Worm (Caenorhabditis elegans) whole organism, early embryonic: ENCODE results near the gene C01G12.3.

Source experiments
- B0310.2 ChIP-seq: sonication (generic microtip); optimal IDR thresholded peaks from 2 replicates; lab custom pipeline; 2016; ENCODE audit warnings: mild to moderate bottlenecking, missing genetic modification characterization, missing compliant biosample characterization
- F13C5.2 ChIP-seq: sonication (generic microtip); optimal IDR thresholded peaks from 2 replicates; lab custom pipeline; 2017; ENCODE audit warnings: mild to moderate bottlenecking, missing genetic modification characterization, inconsistent platforms, missing compliant biosample characterization
- aly-1 ChIP-seq: sonication (generic microtip); optimal IDR thresholded peaks from 2 replicates; lab custom pipeline; 2016; ENCODE audit warnings: missing genetic modification characterization, missing compliant biosample characterization
- ama-1 ChIP-seq: fragments of 150-350 bp; optimal IDR thresholded peaks from 2 replicates; lab custom pipeline; 2014
- ceh-13 ChIP-seq: fragments of 200-800 bp; sonication (Bioruptor generic); optimal IDR thresholded peaks from 2 replicates; lab custom pipeline; 2018; ENCODE audit warnings: mild to moderate bottlenecking, missing genetic modification characterization, missing compliant biosample characterization
- ceh-36 ChIP-seq: sonication (generic microtip); optimal IDR thresholded peaks from 2 replicates; lab custom pipeline; 2016; ENCODE audit warnings: missing genetic modification characterization, inconsistent platforms, missing compliant biosample characterization
- ets-7 ChIP-seq: sonication (generic microtip); optimal IDR thresholded peaks from 2 replicates; lab custom pipeline; 2016; ENCODE audit warnings: missing genotype, missing genetic modification characterization, missing compliant biosample characterization
- flt-1 ChIP-seq: fragments of 200-800 bp; sonication (Bioruptor generic); IDR thresholded peaks from 2 replicates; pipeline ENCODE4 v1.3.6; 2022; ENCODE audit warnings: missing genetic modification characterization, missing compliant biosample characterization
- hmbx-1 ChIP-seq: sonication (generic microtip); optimal IDR thresholded peaks from 2 replicates; lab custom pipeline; 2016; ENCODE audit warnings: mild to moderate bottlenecking, missing genetic modification characterization, missing compliant biosample characterization
- hmg-4 ChIP-seq: fragments of 200-800 bp; sonication (Bioruptor generic); optimal IDR thresholded peaks from 2 replicates; lab custom pipeline; 2018; ENCODE audit warnings: mild to moderate bottlenecking, missing genetic modification characterization, missing compliant biosample characterization
- hnd-1 ChIP-seq: sonication (generic microtip); optimal IDR thresholded peaks from 2 replicates; lab custom pipeline; 2016; ENCODE audit warnings: missing genetic modification characterization, missing compliant biosample characterization
- pes-1 ChIP-seq: fragments of 200-800 bp; sonication (Bioruptor generic); IDR thresholded peaks from 2 replicates; pipeline ENCODE4 v1.3.6; 2022; ENCODE audit warnings: missing genetic modification reagents, missing genetic modification characterization, missing compliant biosample characterization
- scrt-1 ChIP-seq: fragments of 200-800 bp; sonication (Bioruptor generic); IDR thresholded peaks from 2 replicates; pipeline ENCODE4 v1.3.6; 2022; ENCODE audit warnings: missing genetic modification characterization, missing compliant biosample characterization
- sea-1 ChIP-seq: fragments of 200-800 bp; sonication (Bioruptor generic); conservative IDR thresholded peaks from 2 replicates; pipeline ENCODE4 v1.3.6; 2022; ENCODE audit warnings: missing genetic modification characterization, missing compliant biosample characterization
- tbx-11 ChIP-seq: fragments of 200-800 bp; sonication (Bioruptor generic); IDR thresholded peaks from 2 replicates; pipeline ENCODE4 v1.3.6; 2022; ENCODE audit warnings: missing genetic modification characterization, missing compliant biosample characterization
- tbx-37 ChIP-seq: fragments of 200-800 bp; sonication (Bioruptor generic); conservative IDR thresholded peaks from 2 replicates; pipeline ENCODE4 v1.3.6; 2022; ENCODE audit warnings: missing genetic modification reagents, missing genetic modification characterization, missing compliant biosample characterization
- tra-4 ChIP-seq: sonication (generic microtip); optimal IDR thresholded peaks from 2 replicates; lab custom pipeline; 2017; ENCODE audit warnings: missing genetic modification characterization, missing compliant biosample characterization

The C01G12.3 gene

DNA sequence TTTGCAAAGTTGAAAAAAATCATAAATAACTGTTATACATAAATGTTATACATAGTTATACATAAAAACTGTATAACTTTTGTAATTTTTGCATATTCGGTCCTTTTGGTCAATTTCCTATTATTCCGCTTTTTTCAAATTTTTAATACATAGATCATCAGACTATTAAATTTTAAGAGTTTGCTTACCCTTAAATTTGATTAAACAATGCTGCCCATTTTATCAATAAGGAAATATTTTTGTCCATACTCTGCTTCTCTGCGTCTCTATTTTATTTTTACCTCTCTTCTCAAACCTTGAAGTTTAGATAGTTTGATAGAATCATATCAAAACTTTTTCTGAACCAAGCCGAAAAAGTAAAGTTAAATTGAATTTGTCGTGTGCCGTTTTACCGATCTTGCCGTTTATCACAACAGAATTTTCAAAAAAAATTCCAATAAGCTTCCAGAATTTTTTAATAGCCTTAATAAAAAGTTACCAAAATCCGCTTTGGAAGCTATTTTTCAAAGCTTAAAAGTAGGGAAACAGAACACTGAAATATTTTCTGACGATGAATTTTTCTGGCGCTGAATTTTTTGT is 17.3 kb upstream of the C01G12.3 start:
- TF ChIP-seq ceh-13 (GFP tag; lab: Kevin White, UChicago) (no peak), pes-1 (GFP tag; lab: Robert Waterston, UW) (no peak), scrt-1 (no peak), tbx-37 (no peak), tra-4 (tag; lab: Kevin White, UChicago) (no peak), hnd-1 (tag; lab: Kevin White, UChicago) (no peak), ama-1 (no peak), hmbx-1 (no peak), flt-1 (GFP tag; lab: Robert Waterston, UW) (no peak), ceh-36 (tag; lab: Kevin White, UChicago) (no peak), ets-7 (tag; lab: Kevin White, UChicago) (no peak), B0310.2 (tag; lab: Kevin White, UChicago) (no peak), F13C5.2 (no peak)

DNA sequence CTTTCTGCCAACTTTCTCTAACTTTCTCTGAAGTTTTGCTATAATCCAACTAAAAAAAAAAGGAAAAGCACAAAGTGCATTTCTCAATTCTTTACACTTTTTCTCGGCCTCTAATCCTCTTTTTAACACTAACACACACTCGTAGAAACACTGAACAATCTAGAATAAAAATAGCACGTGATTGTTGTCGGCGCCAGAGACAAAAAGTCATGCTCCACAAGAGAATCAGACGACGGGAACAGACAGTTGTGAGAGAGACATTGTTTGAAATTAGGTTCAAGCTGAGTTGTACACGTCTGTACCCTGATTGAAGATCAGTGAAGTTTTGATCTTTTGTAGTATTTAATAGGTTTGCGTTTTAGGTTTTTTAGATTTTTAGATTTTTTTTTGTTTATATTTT is 16.3 kb upstream of the C01G12.3 start:
- TF ChIP-seq hnd-1 (tag; lab: Kevin White, UChicago) (no peak), F13C5.2 (no peak), flt-1 (GFP tag; lab: Robert Waterston, UW) (no peak), aly-1 (tag; lab: Kevin White, UChicago) (no peak), tra-4 (tag; lab: Kevin White, UChicago) (no peak), B0310.2 (tag; lab: Kevin White, UChicago) (no peak), pes-1 (GFP tag; lab: Robert Waterston, UW) (no peak), tbx-37 (no peak), tbx-11 (no peak), scrt-1 (no peak), hmg-4 (no peak), hmbx-1 (no peak), ets-7 (tag; lab: Kevin White, UChicago) (no peak), ama-1 (no peak), sea-1 (GFP tag; lab: Robert Waterston, UW) (no peak), ceh-13 (GFP tag; lab: Kevin White, UChicago) (no peak), ceh-36 (tag; lab: Kevin White, UChicago) (no peak)

DNA sequence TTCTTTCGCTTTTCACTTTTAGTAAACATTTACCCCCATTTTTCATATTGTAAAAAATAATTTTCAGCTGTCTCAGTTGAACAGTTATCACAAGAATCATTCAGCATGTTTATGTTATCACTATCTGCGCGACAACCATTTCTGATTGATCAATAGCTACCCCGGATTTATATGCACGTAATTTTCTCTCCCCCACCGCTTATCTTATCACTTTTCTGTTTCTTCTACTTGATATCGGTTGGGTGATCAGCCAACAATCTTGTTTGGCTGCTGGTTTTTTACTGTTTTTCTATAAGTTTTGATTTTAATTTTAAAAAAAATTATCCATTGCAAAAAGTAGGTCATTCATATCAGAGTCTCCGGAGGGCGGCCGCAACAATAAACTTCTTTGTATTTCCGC is 15.7 kb upstream of the C01G12.3 start:
- no peak for TF ChIP-seq tbx-37
- TF ChIP-seq hnd-1 (tag; lab: Kevin White, UChicago), result no peak
- no peak for TF ChIP-seq F13C5.2
- TF ChIP-seq ceh-13 (GFP tag; lab: Kevin White, UChicago), result no peak
- no peak for TF ChIP-seq scrt-1
- no peak for TF ChIP-seq ets-7 (tag; lab: Kevin White, UChicago)
- TF ChIP-seq sea-1 (GFP tag; lab: Robert Waterston, UW), result no peak
- TF ChIP-seq ama-1, result no peak
- no peak for TF ChIP-seq hmg-4
- no peak for TF ChIP-seq flt-1 (GFP tag; lab: Robert Waterston, UW)
- TF ChIP-seq tbx-11, result no peak

DNA sequence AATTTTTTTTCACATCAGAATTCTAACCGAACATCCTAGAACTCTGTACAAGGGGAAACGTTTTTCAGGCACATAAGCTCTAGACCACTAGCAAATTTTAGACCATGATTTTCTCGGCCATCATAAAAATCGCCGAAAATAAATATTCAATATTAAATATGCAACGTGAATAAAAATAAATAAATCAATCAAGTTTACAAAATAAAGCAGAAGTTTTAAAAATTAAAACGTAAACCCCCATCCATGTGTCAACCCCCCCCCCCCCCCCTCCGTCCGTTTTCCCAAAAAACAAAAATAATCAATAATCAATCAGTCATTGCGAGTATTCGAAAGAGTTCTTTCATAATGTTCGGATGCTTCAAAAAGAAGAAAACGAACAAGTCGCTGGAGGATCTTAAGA is 11.2 kb upstream of the C01G12.3 start, which contains the start of gene catp-4:
catp-4 (plus strand) TSS at position 301 of the 400 bp plus-strand sequence.
- TF ChIP-seq ama-1, result no peak
- no peak for TF ChIP-seq ceh-13 (GFP tag; lab: Kevin White, UChicago)
- TF ChIP-seq aly-1 (tag; lab: Kevin White, UChicago), result no peak
- TF ChIP-seq F13C5.2, result no peak
- TF ChIP-seq hmbx-1, result no peak
- TF ChIP-seq tra-4 (tag; lab: Kevin White, UChicago), result no peak
- TF ChIP-seq sea-1 (GFP tag; lab: Robert Waterston, UW), result no peak
- TF ChIP-seq ets-7 (tag; lab: Kevin White, UChicago), result no peak
- no peak for TF ChIP-seq B0310.2 (tag; lab: Kevin White, UChicago)
- no peak for TF ChIP-seq flt-1 (GFP tag; lab: Robert Waterston, UW)
- no peak for TF ChIP-seq ceh-36 (tag; lab: Kevin White, UChicago)
- TF ChIP-seq pes-1 (GFP tag; lab: Robert Waterston, UW), result no peak
- no peak for TF ChIP-seq tbx-37
- no peak for TF ChIP-seq tbx-11
- TF ChIP-seq hmg-4, result no peak
- no peak for TF ChIP-seq scrt-1
- no peak for TF ChIP-seq hnd-1 (tag; lab: Kevin White, UChicago)

- TF ChIP-seq hnd-1 (tag; lab: Kevin White, UChicago), result no peak
- no peak for TF ChIP-seq ceh-13 (GFP tag; lab: Kevin White, UChicago)
- TF ChIP-seq ceh-36 (tag; lab: Kevin White, UChicago), result no peak
- no peak for TF ChIP-seq ama-1
- no peak for TF ChIP-seq flt-1 (GFP tag; lab: Robert Waterston, UW)
- TF ChIP-seq ets-7 (tag; lab: Kevin White, UChicago), result no peak
- TF ChIP-seq sea-1 (GFP tag; lab: Robert Waterston, UW), result no peak
- TF ChIP-seq tra-4 (tag; lab: Kevin White, UChicago), result no peak
- no peak for TF ChIP-seq scrt-1
- no peak for TF ChIP-seq tbx-11
- no peak for TF ChIP-seq F13C5.2
These were observed 10.5 kb upstream of the C01G12.3 start for ce11 chrII:14592629-14593028.

- TF ChIP-seq ceh-36 (tag; lab: Kevin White, UChicago) (no peak), sea-1 (GFP tag; lab: Robert Waterston, UW) (no peak), flt-1 (GFP tag; lab: Robert Waterston, UW) (no peak), F13C5.2 (no peak), scrt-1 (no peak), ets-7 (tag; lab: Kevin White, UChicago) (no peak), hmg-4 (no peak), tbx-37 (no peak), aly-1 (tag; lab: Kevin White, UChicago) (no peak)
These were observed 9.6 kb upstream of the C01G12.3 start, which contains the start of gene C01G12.7 for ce11 chrII:14591699-14592098. C01G12.7 (minus strand) TSS chrII:14591893.

DNA sequence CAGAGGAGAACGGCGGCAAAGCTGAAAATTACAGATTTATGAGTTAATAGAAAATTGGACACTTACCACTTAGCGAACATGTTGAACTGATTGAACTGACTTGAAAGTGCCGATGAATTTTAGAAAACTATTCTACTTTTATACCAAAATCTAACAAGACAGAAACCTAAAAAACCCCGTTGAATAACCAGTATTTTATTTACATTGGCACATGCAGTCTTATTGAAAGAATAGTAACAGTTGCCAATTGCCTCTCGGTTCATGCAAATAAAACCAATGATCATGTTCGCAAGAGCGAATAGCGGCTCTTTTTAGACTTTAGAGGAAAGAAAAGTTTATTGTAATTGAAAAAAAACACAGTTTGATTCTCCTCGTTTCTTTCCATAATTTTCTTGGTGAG is 6.1 kb upstream of the C01G12.3 start, which contains the start of gene nspb-10:
nspb-10 (minus strand) TSS at position 101 of the 400 bp plus-strand sequence.
- TF ChIP-seq tbx-37 (no peak), hmbx-1 (no peak), B0310.2 (tag; lab: Kevin White, UChicago) (no peak), flt-1 (GFP tag; lab: Robert Waterston, UW) (no peak), pes-1 (GFP tag; lab: Robert Waterston, UW) (no peak), hmg-4 (no peak), F13C5.2 (no peak), aly-1 (tag; lab: Kevin White, UChicago) (no peak), ets-7 (tag; lab: Kevin White, UChicago) (no peak), scrt-1 (no peak), ceh-13 (GFP tag; lab: Kevin White, UChicago) (no peak), tbx-11 (no peak), ceh-36 (tag; lab: Kevin White, UChicago) (no peak), sea-1 (GFP tag; lab: Robert Waterston, UW) (no peak), tra-4 (tag; lab: Kevin White, UChicago) (no peak), hnd-1 (tag; lab: Kevin White, UChicago) (no peak), ama-1 (no peak)
